Fruit fly (Drosophila melanogaster) whole organism, embryonic: Measurements from ENCODE around the gene CG42390.
A peak's percentile ranks its signal among the peaks of the same experiment; 100 is the strongest.

Source experiments
- BtbVII ChIP-seq: fragments of 200-800 bp; sonication (Bioruptor generic); optimal IDR thresholded peaks from 3 replicates; lab custom pipeline; 2017; ENCODE audit warnings: missing biosample characterization, mild to moderate bottlenecking, missing genetic modification characterization
- CG1233 ChIP-seq: fragments of 200-800 bp; sonication (Bioruptor generic); optimal IDR thresholded peaks from 4 replicates; lab custom pipeline; 2018; ENCODE audit warnings: missing biosample characterization, mild to moderate bottlenecking, missing genetic modification characterization
- CG12769 ChIP-seq: fragments of 200-800 bp; sonication (Bioruptor generic); optimal IDR thresholded peaks from 2 replicates; lab custom pipeline; 2019; ENCODE audit warnings: missing biosample characterization, mild to moderate bottlenecking, missing genetic modification characterization, moderate library complexity
- CG15601 ChIP-seq: fragments of 200-800 bp; sonication (Bioruptor generic); optimal IDR thresholded peaks from 3 replicates; lab custom pipeline; 2019; ENCODE audit warnings: missing biosample characterization, mild to moderate bottlenecking, missing genetic modification characterization, moderate library complexity
- CG15696 ChIP-seq: fragments of 200-800 bp; sonication (Bioruptor generic); optimal IDR thresholded peaks from 2 replicates; lab custom pipeline; 2019; ENCODE audit warnings: missing biosample characterization, mild to moderate bottlenecking, missing genetic modification characterization, moderate library complexity
- CG17361 ChIP-seq: fragments of 200-800 bp; sonication (Bioruptor generic); IDR thresholded peaks from 3 replicates; pipeline ENCODE4 v1.3.6; 2022; ENCODE audit warnings: missing biosample characterization, missing genetic modification characterization
- CG2712 ChIP-seq: fragments of 200-800 bp; optimal IDR thresholded peaks from 3 replicates; lab custom pipeline; 2019; ENCODE audit warnings: missing biosample characterization, mild to moderate bottlenecking, missing genetic modification characterization, moderate library complexity
- CG33557 ChIP-seq: fragments of 200-800 bp; sonication (Bioruptor generic); optimal IDR thresholded peaks from 2 replicates; lab custom pipeline; 2019; ENCODE audit warnings: missing biosample characterization, mild to moderate bottlenecking, missing genetic modification characterization, moderate library complexity
- CG6813 ChIP-seq: fragments of 200-800 bp; sonication (Bioruptor generic); optimal IDR thresholded peaks from 2 replicates; lab custom pipeline; 2017; ENCODE audit warnings: missing biosample characterization, missing genetic modification characterization, mild to moderate bottlenecking, moderate library complexity, missing genetic modification reagents
- CG8290 ChIP-seq, 3 experiments: fragments of 200-800 bp; sonication (Bioruptor generic); optimal IDR thresholded peaks; 2 replicates each; lab custom pipeline; 2016 to 2019; ENCODE audit warnings: missing biosample characterization in 3 of 3, missing genetic modification characterization in 3 of 3, mild to moderate bottlenecking in 2 of 3, moderate library complexity in 1 of 3
- CG8388 ChIP-seq: fragments of 200-800 bp; sonication (Bioruptor generic); optimal IDR thresholded peaks from 2 replicates; lab custom pipeline; 2019; ENCODE audit warnings: missing biosample characterization, mild to moderate bottlenecking, missing genetic modification characterization, moderate library complexity
- CG9609 ChIP-seq: fragments of 200-800 bp; sonication (Bioruptor generic); optimal IDR thresholded peaks from 3 replicates; lab custom pipeline; 2016; ENCODE audit warnings: missing biosample characterization, missing genetic modification characterization
- CG9727 ChIP-seq: fragments of 200-800 bp; sonication (Bioruptor generic); optimal IDR thresholded peaks from 3 replicates; lab custom pipeline; 2017; ENCODE audit warnings: missing biosample characterization, mild to moderate bottlenecking, missing genetic modification characterization
- E2f1 ChIP-seq: fragments of 200-800 bp; sonication (Bioruptor generic); IDR thresholded peaks from 2 replicates; pipeline ENCODE4 v1.3.6; 2022; ENCODE audit warnings: missing biosample characterization, missing genetic modification characterization
- Hr39 ChIP-seq: fragments of >200 bp; optimal IDR thresholded peaks from 2 replicates; lab custom pipeline; 2017
- Hr78 ChIP-seq, 2 experiments: fragments of 200-800 bp in 1 of 2; fragments of >200 bp in 1 of 2; sonication (Bioruptor generic) in 1 of 2; optimal IDR thresholded peaks; 2 replicates each; lab custom pipeline; 2017 to 2019; ENCODE audit warnings: missing biosample characterization in 2 of 2, missing genetic modification characterization in 2 of 2, mild to moderate bottlenecking in 1 of 2, moderate library complexity in 1 of 2
- Jarid2 ChIP-seq: fragments of 200-800 bp; sonication (Bioruptor generic); optimal IDR thresholded peaks from 3 replicates; lab custom pipeline; 2017; ENCODE audit warnings: mild to moderate bottlenecking, missing biosample characterization, missing genetic modification reagents, missing genetic modification characterization
- Lpt ChIP-seq: fragments of >200 bp; optimal IDR thresholded peaks from 2 replicates; lab custom pipeline; 2018; ENCODE audit warnings: missing biosample characterization, missing genetic modification characterization
- Mad ChIP-seq: fragments of 200-800 bp; sonication (Bioruptor generic); optimal IDR thresholded peaks from 2 replicates; lab custom pipeline; 2016; ENCODE audit warnings: missing biosample characterization, missing genetic modification characterization
- Meics ChIP-seq: fragments of 200-800 bp; sonication (Bioruptor generic); optimal IDR thresholded peaks from 2 replicates; lab custom pipeline; 2017; ENCODE audit warnings: missing biosample characterization, mild to moderate bottlenecking, missing genetic modification characterization
- Pdp1 ChIP-seq, 2 experiments: fragments of 200-800 bp; sonication (Bioruptor generic); optimal IDR thresholded peaks; 3 replicates each; lab custom pipeline; 2016; ENCODE audit warnings: missing biosample characterization in 2 of 2, missing genetic modification characterization in 2 of 2, mild to moderate bottlenecking in 1 of 2, moderate library complexity in 1 of 2
- croc ChIP-seq: fragments of 200-800 bp; sonication (Bioruptor generic); conservative IDR thresholded peaks from 3 replicates; pipeline ENCODE4 v1.3.6; 2022; ENCODE audit warnings: missing biosample characterization, missing genetic modification characterization
- eve ChIP-seq, 2 experiments: fragments of >200 bp; optimal IDR thresholded peaks; 2 replicates each; lab custom pipeline; 2017; ENCODE audit warnings: missing biosample characterization in 2 of 2, missing genetic modification characterization in 2 of 2
- fd102C ChIP-seq: fragments of 200-800 bp; sonication (Bioruptor generic); optimal IDR thresholded peaks from 2 replicates; lab custom pipeline; 2018; ENCODE audit warnings: missing biosample characterization, mild to moderate bottlenecking, missing genetic modification characterization, moderate library complexity
- gce ChIP-seq: fragments of 200-800 bp; sonication (Bioruptor generic); IDR thresholded peaks from 3 replicates; pipeline ENCODE4 v1.3.6; 2022; ENCODE audit warnings: missing biosample characterization, missing genetic modification characterization
- hb ChIP-seq: fragments of 200-800 bp; sonication (Bioruptor generic); IDR thresholded peaks from 3 replicates; pipeline ENCODE4 v1.3.6; 2022; ENCODE audit warnings: missing biosample characterization, missing genetic modification characterization; ENCODE audit not compliant: partially characterized antibody
- inv ChIP-seq: fragments of 200-800 bp; sonication (Bioruptor generic); IDR thresholded peaks from 2 replicates; pipeline ENCODE4 v1.3.6; 2022; ENCODE audit warnings: missing biosample characterization, missing genetic modification characterization; ENCODE audit not compliant: partially characterized antibody
- kah ChIP-seq: fragments of 200-800 bp; sonication (Bioruptor generic); optimal IDR thresholded peaks from 2 replicates; lab custom pipeline; 2018; ENCODE audit warnings: missing biosample characterization, mild to moderate bottlenecking, missing genetic modification characterization
- luna ChIP-seq: fragments of 200-800 bp; sonication (Bioruptor generic); optimal IDR thresholded peaks from 2 replicates; lab custom pipeline; 2016; ENCODE audit warnings: missing biosample characterization, missing genetic modification characterization
- nau ChIP-seq: fragments of 200-800 bp; sonication (Bioruptor generic); optimal IDR thresholded peaks from 3 replicates; lab custom pipeline; 2017; ENCODE audit warnings: missing biosample characterization, mild to moderate bottlenecking, missing genetic modification characterization, missing genetic modification reagents
- peb ChIP-seq: fragments of 200-800 bp; sonication (Bioruptor generic); IDR thresholded peaks from 2 replicates; pipeline ENCODE4 v1.3.6; 2022; ENCODE audit warnings: missing biosample characterization, missing genetic modification characterization
- pum ChIP-seq: fragments of 200-800 bp; sonication (Bioruptor generic); optimal IDR thresholded peaks from 2 replicates; lab custom pipeline; 2016; ENCODE audit warnings: missing biosample characterization, missing genetic modification characterization
- ranshi ChIP-seq: fragments of 200-800 bp; sonication (Bioruptor generic); IDR thresholded peaks from 2 replicates; pipeline ENCODE4 v1.3.6; 2022; ENCODE audit warnings: missing biosample characterization, missing genetic modification characterization
- sd ChIP-seq: fragments of 200-800 bp; sonication (Bioruptor generic); optimal IDR thresholded peaks from 3 replicates; lab custom pipeline; 2018; ENCODE audit warnings: missing biosample characterization, mild to moderate bottlenecking, missing genetic modification characterization, moderate library complexity
- shn ChIP-seq: fragments of 200-800 bp; sonication (Bioruptor generic); optimal IDR thresholded peaks from 3 replicates; lab custom pipeline; 2016; ENCODE audit warnings: missing biosample characterization, missing genetic modification characterization
- sima ChIP-seq: fragments of 200-800 bp; sonication (Bioruptor generic); optimal IDR thresholded peaks from 2 replicates; lab custom pipeline; 2016; ENCODE audit warnings: missing biosample characterization, missing genetic modification characterization
- sisA ChIP-seq: fragments of 200-800 bp; sonication (Bioruptor generic); IDR thresholded peaks from 2 replicates; pipeline ENCODE4 v1.3.6; 2022; ENCODE audit warnings: missing biosample characterization, missing genetic modification characterization
- sr ChIP-seq: fragments of 200-800 bp; sonication (Bioruptor generic); IDR thresholded peaks from 3 replicates; pipeline ENCODE4 v1.3.6; 2022; ENCODE audit warnings: missing biosample characterization, missing genetic modification characterization
- zen ChIP-seq: fragments of 200-800 bp; sonication (Bioruptor generic); optimal IDR thresholded peaks from 3 replicates; lab custom pipeline; 2018; ENCODE audit warnings: missing biosample characterization, mild to moderate bottlenecking, missing genetic modification characterization, moderate library complexity

Gene CG42390

DNA sequence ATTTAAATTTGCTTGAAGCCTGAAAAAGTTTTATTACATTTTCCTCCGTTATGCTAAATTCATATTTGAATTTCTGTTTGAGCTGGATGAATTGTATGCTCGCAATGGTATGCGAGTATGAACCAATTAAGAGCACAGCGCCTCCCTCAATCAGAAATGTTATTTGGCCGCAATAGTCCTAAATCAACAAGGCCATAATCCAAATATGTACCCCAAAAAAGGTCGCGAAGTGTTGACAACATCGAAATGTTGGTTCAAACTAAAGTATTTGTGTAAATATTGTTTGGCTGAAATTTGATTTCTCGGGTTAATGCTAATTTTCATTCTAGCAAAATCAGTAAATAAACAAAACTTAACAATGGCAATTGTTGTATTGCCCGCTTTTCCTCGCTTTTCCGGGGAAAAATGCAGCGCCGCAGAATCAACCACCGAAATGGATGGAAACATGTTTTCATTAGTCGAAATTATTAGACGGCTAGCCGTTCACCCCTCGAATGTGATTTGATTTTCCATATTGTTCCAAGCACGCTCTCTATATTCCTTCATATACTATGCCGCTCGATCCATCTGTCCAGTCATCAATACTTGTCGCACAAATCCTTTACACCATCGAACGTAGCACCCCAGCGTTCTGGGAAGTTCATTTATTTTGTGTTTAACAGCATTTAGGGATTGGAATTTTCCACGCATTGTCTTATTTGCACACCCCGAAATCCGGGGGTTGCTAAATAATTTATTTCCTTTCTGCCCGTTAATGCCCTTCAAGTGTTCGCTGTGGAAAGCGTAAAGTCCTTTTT is 42.0 kb downstream of the CG42390 start (continued):
- TF ChIP-seq pum (GFP tag; lab: Kevin White, UChicago): no peak
- TF ChIP-seq Meics (GFP tag; lab: Kevin White, UChicago): no peak
- TF ChIP-seq eve (GFP tag; optimal IDR thresholded peaks at IDR 0.05; lab: Kevin White, UChicago): peak in 1 of 2 experiments; percentile 41
- TF ChIP-seq CG17361 (GFP tag; lab: Robert Waterston, UW): no peak
- peak; percentile 44 for TF ChIP-seq CG9727 (GFP tag; lab: Kevin White, UChicago)
- TF ChIP-seq CG6813 (GFP tag; lab: Kevin White, UChicago): peak; percentile 14
- peak; percentile 39 for TF ChIP-seq fd102C (GFP tag; lab: Kevin White, UChicago)
- no peak for TF ChIP-seq zen (tag; lab: Kevin White, UChicago)
- peak; percentile 80 for TF ChIP-seq CG15696 (tag; lab: Kevin White, UChicago)
- no peak for TF ChIP-seq CG8290 (GFP tag; optimal IDR thresholded peaks at IDR 0.05; lab: Kevin White, UChicago)
- TF ChIP-seq CG8290 (tag; optimal IDR thresholded peaks at IDR 0.05; lab: Kevin White, UChicago): no peak

DNA sequence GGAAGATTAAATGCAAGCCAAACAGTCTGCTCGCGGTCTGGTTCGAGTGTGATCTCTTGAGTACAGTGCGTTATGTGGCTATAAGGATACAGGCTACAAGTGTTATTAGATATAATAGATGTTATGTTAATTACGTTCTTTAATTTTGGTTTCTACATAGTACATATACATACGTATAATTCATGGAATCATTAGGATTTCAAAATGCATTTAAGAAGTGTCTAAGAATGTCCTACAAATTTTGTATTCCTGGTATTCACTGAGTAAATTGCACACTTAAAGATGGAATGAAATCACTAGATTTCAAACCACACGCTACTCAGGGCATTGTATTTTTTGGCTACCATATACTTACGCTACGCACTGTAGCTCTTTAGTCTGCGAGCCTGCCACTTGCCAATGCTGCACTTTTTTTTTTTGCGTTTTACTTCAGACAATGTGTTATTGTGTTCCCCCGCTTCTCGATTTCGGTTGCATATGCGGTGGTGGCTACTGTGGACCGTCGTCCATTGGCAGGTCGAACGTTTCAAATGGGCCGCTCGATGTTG is 43.5 kb downstream of the CG42390 start:
- no peak for TF ChIP-seq kah
- peak; percentile 75 for TF ChIP-seq CG8388 (GFP tag; lab: Kevin White, UChicago)

DNA sequence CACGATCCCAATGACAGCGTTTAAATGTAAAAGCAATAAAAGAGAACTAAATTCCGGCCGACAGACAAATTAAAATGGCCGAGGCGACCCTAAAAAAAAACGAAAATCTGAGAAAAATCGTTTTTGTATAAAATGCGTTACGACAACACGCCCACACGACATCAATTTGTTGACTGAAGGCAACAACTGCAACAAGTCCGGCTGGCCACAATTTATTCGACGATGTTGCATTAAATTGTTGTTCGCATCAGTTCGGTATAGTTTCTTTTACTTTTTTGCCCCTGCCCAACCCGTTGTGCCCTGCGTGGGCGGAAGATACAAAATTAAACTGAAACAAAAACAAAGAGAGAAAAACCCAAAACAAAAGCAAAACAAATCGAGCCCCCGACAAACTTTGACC is 51.7 kb downstream of the CG42390 start:
- TF ChIP-seq Mad (GFP tag; lab: Kevin White, UChicago) (no peak), CG15601 (tag; lab: Kevin White, UChicago) (no peak), nau (GFP tag; lab: Kevin White, UChicago) (peak; percentile 88), CG1233 (GFP tag; lab: Kevin White, UChicago) (no peak), sd (peak; percentile 7), peb (GFP tag; lab: Robert Waterston, UW) (no peak), sisA (GFP tag; lab: Robert Waterston, UW) (no peak), BtbVII (GFP tag; lab: Kevin White, UChicago) (no peak), gce (no peak), luna (no peak), zen (tag; lab: Kevin White, UChicago) (no peak), ranshi (no peak), E2f1 (GFP tag; lab: Robert Waterston, UW) (no peak), CG9609 (GFP tag; lab: Kevin White, UChicago) (no peak), Hr78 (GFP tag; optimal IDR thresholded peaks at IDR 0.05; lab: Kevin White, UChicago) (peak in 1 of 2 experiments; percentile 88), CG2712 (tag; lab: Kevin White, UChicago) (no peak), Pdp1 (GFP tag; optimal IDR thresholded peaks at IDR 0.05; lab: Kevin White, UChicago) (peak in 1 of 2 experiments; percentile 12), sima (GFP tag; lab: Kevin White, UChicago) (no peak), inv (GFP tag; lab: Robert Waterston, UW) (no peak), croc (no peak), hb (GFP tag; lab: Robert Waterston, UW) (no peak), shn (GFP tag; lab: Kevin White, UChicago) (no peak), CG12769 (tag; lab: Kevin White, UChicago) (no peak), Lpt (GFP tag; lab: Kevin White, UChicago) (no peak), sr (peak; percentile 92), Jarid2 (GFP tag; lab: Kevin White, UChicago) (no peak), Hr39 (lab: Kevin White, UChicago) (no peak), CG33557 (GFP tag; lab: Kevin White, UChicago) (no peak)
